Worm (Caenorhabditis elegans): ENCODE results near the gene srh-8.

DNA sequence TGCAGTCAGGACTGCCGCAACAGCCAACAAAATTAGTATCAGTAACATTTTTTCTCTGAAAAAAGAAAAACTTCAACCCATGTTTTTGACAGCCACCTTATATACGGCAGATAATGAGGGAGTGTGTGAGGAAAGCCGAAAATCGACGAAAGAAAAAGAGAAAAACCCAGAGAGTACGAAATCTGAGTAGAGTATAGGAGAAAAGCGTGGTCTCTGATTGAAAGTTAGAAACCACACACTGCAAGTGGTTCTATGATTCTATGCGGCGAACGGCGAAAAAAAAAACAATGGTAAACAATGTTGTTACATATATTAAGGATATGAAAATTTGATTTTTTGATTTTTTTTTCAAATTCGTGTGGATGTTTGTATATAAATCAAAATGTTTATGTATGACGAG lies 37.6 kb upstream of the srh-8 start, which contains the start of gene cyp-34A8:
- TF ChIP-seq ref-1 (GFP tag; conservative IDR thresholded peaks at IDR 0.05) (no peak), klf-2 (GFP tag; conservative IDR thresholded peaks at IDR 0.05) (no peak), ztf-29 (GFP tag; IDR thresholded peaks at IDR 0.05) (no peak)
